Fruit fly (Drosophila melanogaster): ENCODE data around the gene C15.
A peak's percentile ranks its signal among the peaks of the same experiment; 100 is the strongest.

C15 gene

DNA sequence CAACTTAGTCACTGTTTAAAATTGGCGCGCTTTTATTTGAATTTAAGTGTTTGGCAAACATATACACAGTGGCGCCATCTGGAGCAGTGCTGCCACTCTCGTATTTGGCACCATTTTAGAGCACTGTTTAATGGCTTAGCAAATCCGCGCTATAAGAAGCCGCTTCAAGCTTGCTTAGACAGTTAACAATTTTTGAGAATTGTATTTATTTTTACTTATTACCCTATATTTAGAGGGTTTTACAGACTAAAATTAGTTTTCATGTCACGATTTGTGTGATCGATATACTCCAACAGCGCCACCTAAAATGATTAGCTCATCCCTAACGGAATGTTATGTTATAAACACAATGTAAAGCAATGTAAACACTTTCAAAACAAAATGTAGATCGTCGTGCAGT is 17.8 kb upstream of the C15 start, which contains the start of gene Fancm (continued):
- TF ChIP-seq Hr51 (GFP tag; optimal IDR thresholded peaks at IDR 0.05) (peak in 1 of 2 experiments; percentile 72), CG4424 (GFP tag; optimal IDR thresholded peaks at IDR 0.05) (peak; percentile 53), CG15514 (GFP tag; optimal IDR thresholded peaks at IDR 0.05) (peak; percentile 80), dan (GFP tag; IDR thresholded peaks at IDR 0.05) (no peak), Dbx (GFP tag; IDR thresholded peaks at IDR 0.05) (peak; percentile 71; the same call in 1 of the 3 replicates), zfh2 (GFP tag; optimal IDR thresholded peaks at IDR 0.05) (peak; percentile 82), CG18764 (GFP tag; optimal IDR thresholded peaks at IDR 0.05) (peak; percentile 64), CG14710 (tag; optimal IDR thresholded peaks at IDR 0.05) (peak; percentile 99), CG18599 (GFP tag; optimal IDR thresholded peaks at IDR 0.05) (peak; percentile 25), Med (GFP tag) (peak; percentile 95), lilli (GFP tag; optimal IDR thresholded peaks at IDR 0.05) (peak; percentile 77), sug (tag; optimal IDR thresholded peaks at IDR 0.05) (peak; percentile 72), Dad (GFP tag; optimal IDR thresholded peaks at IDR 0.05) (peak; percentile 74), zfh1 (GFP tag; IDR thresholded peaks at IDR 0.05) (peak; percentile 55; the same call in 1 of the 3 replicates), unc-4 (GFP tag; IDR thresholded peaks at IDR 0.05; ENCODE audit: partially characterized antibody) (peak; percentile 64), sisA (GFP tag; IDR thresholded peaks at IDR 0.05) (peak; percentile 68), Eip74EF (GFP tag; optimal IDR thresholded peaks at IDR 0.05) (no peak), BEAF-32 (GFP tag; optimal IDR thresholded peaks at IDR 0.05) (peak; percentile 82), grn (GFP tag; optimal IDR thresholded peaks at IDR 0.05) (no peak), Chrac-16 (GFP tag; optimal IDR thresholded peaks at IDR 0.05) (peak; percentile 68), Fer1 (GFP tag; optimal IDR thresholded peaks at IDR 0.05) (no peak), en (GFP tag; optimal IDR thresholded peaks at IDR 0.05) (peak; percentile 27), ranshi (GFP tag; IDR thresholded peaks at IDR 0.05) (peak; percentile 50; the same call in 1 of the 2 replicates), bsh (GFP tag; optimal IDR thresholded peaks at IDR 0.05) (peak in 1 of 2 experiments; percentile 8), jing (GFP tag; optimal IDR thresholded peaks at IDR 0.05) (no peak), pnt (GFP tag; optimal IDR thresholded peaks at IDR 0.05) (peak; percentile 69), gt (GFP tag; IDR thresholded peaks at IDR 0.05) (no peak), shn (GFP tag; optimal IDR thresholded peaks at IDR 0.05) (peak; percentile 77), grau (tag; optimal IDR thresholded peaks at IDR 0.05) (peak; percentile 61), ken (GFP tag; IDR thresholded peaks at IDR 0.05) (peak; percentile 54; the same call in 1 of the 3 replicates), Hr3 (GFP tag; optimal IDR thresholded peaks at IDR 0.05) (peak; percentile 70), disco-r (GFP tag; optimal IDR thresholded peaks at IDR 0.05) (peak; percentile 35), CG33213 (GFP tag; optimal IDR thresholded peaks at IDR 0.05) (peak; percentile 88), CG1602 (GFP tag; optimal IDR thresholded peaks at IDR 0.05) (peak; percentile 59), CG34422 (GFP tag; IDR thresholded peaks at IDR 0.05) (peak; percentile 45; the same call in 2 of the 3 replicates), nerfin-1 (tag; optimal IDR thresholded peaks at IDR 0.05) (peak; percentile 86), D (optimal IDR thresholded peaks at IDR 0.05) (no peak), D (GFP tag; optimal IDR thresholded peaks at IDR 0.05) (no peak), caup (GFP tag; optimal IDR thresholded peaks at IDR 0.05; ENCODE audit: severe bottlenecking) (peak; percentile 60), chif (GFP tag; optimal IDR thresholded peaks at IDR 0.05) (peak; percentile 77 to 80), CG14441 (GFP tag; IDR thresholded peaks at IDR 0.05) (peak; percentile 45; the same call in 1 of the 2 replicates), CG32772 (GFP tag; IDR thresholded peaks at IDR 0.05) (peak; percentile 27; the same call in 1 of the 2 replicates), exex (tag; optimal IDR thresholded peaks at IDR 0.05) (peak; percentile 15), Dll (GFP tag; IDR thresholded peaks at IDR 0.05; ENCODE audit: partially characterized antibody) (peak; percentile 82), CG3281 (GFP tag; optimal IDR thresholded peaks at IDR 0.05) (peak; percentile 34), CkIIα-i1 (GFP tag; IDR thresholded peaks at IDR 0.05) (no peak), insv (GFP tag; optimal IDR thresholded peaks at IDR 0.05) (peak in 1 of 2 experiments; percentile 31), CG7928 (GFP tag; optimal IDR thresholded peaks at IDR 0.05) (peak; percentile 42), ab (GFP tag; optimal IDR thresholded peaks at IDR 0.05) (peak; percentile 13), onecut (GFP tag; IDR thresholded peaks at IDR 0.05) (no peak)
